Fruit fly (Drosophila melanogaster) whole organism, embryonic: ENCODE measurements around the gene MED15.
A peak's percentile ranks its signal among the peaks of the same experiment; 100 is the strongest.

Source experiments
- Asciz ChIP-seq: fragments of 200-800 bp; sonication (Bioruptor generic); optimal IDR thresholded peaks from 2 replicates; lab custom pipeline; 2017; ENCODE audit warnings: missing biosample characterization, mild to moderate bottlenecking, missing genetic modification characterization, missing genetic modification reagents
- CG10462 ChIP-seq: fragments of 200-800 bp; sonication (Bioruptor generic); optimal IDR thresholded peaks from 2 replicates; lab custom pipeline; 2016; ENCODE audit warnings: missing biosample characterization, missing genetic modification characterization
- CG11560 ChIP-seq: fragments of 200-800 bp; sonication (Bioruptor generic); IDR thresholded peaks from 3 replicates; pipeline ENCODE4 v1.3.6; 2022; ENCODE audit warnings: missing biosample characterization, missing genetic modification characterization
- CG11723 ChIP-seq: fragments of 200-800 bp; sonication (Bioruptor generic); optimal IDR thresholded peaks from 2 replicates; lab custom pipeline; 2017; ENCODE audit warnings: missing biosample characterization, mild to moderate bottlenecking, missing genetic modification characterization
- CG13894 ChIP-seq: fragments of 200-800 bp; sonication (Bioruptor generic); optimal IDR thresholded peaks from 3 replicates; lab custom pipeline; 2018; ENCODE audit warnings: missing biosample characterization, mild to moderate bottlenecking, missing genetic modification characterization, moderate library complexity
- CG1529 ChIP-seq: fragments of 200-800 bp; sonication (Bioruptor generic); optimal IDR thresholded peaks from 3 replicates; lab custom pipeline; 2018; ENCODE audit warnings: missing biosample characterization, missing genetic modification characterization
- CG1602 ChIP-seq: fragments of 200-800 bp; sonication (Bioruptor generic); optimal IDR thresholded peaks from 3 replicates; lab custom pipeline; 2016; ENCODE audit warnings: missing biosample characterization, missing genetic modification characterization
- CG16779 ChIP-seq: fragments of 200-800 bp; sonication (Bioruptor generic); IDR thresholded peaks from 2 replicates; pipeline ENCODE4 v1.3.6; 2022; ENCODE audit warnings: missing biosample characterization, missing genetic modification characterization
- CG4328 ChIP-seq: fragments of 200-800 bp; sonication (Bioruptor generic); optimal IDR thresholded peaks from 3 replicates; lab custom pipeline; 2017; ENCODE audit warnings: missing biosample characterization, missing genetic modification reagents, missing genetic modification characterization
- CG4424 ChIP-seq: fragments of 200-800 bp; sonication (Bioruptor generic); optimal IDR thresholded peaks from 3 replicates; lab custom pipeline; 2016; ENCODE audit warnings: missing biosample characterization, missing genetic modification characterization
- CG5953 ChIP-seq: fragments of 200-800 bp; sonication (Bioruptor generic); IDR thresholded peaks from 2 replicates; pipeline ENCODE4 v1.3.6; 2022; ENCODE audit warnings: missing biosample characterization, missing genetic modification characterization
- CG6689 ChIP-seq: fragments of 200-800 bp; sonication (Bioruptor generic); IDR thresholded peaks from 2 replicates; pipeline ENCODE4 v1.3.6; 2022; ENCODE audit warnings: missing biosample characterization, missing genetic modification characterization
- CG7357 ChIP-seq: fragments of 200-800 bp; sonication (Bioruptor generic); IDR thresholded peaks from 3 replicates; pipeline ENCODE4 v1.3.6; 2022; ENCODE audit warnings: missing biosample characterization, missing genetic modification characterization
- CG7987 ChIP-seq: fragments of 200-800 bp; sonication (Bioruptor generic); optimal IDR thresholded peaks from 2 replicates; lab custom pipeline; 2018; ENCODE audit warnings: missing biosample characterization, mild to moderate bottlenecking, missing genetic modification characterization, moderate library complexity
- CG8290 ChIP-seq, 3 experiments: fragments of 200-800 bp; sonication (Bioruptor generic); optimal IDR thresholded peaks; 2 replicates each; lab custom pipeline; 2016 to 2019; ENCODE audit warnings: missing biosample characterization in 3 of 3, missing genetic modification characterization in 3 of 3, mild to moderate bottlenecking in 2 of 3, moderate library complexity in 1 of 3
- CG9876 ChIP-seq: fragments of 200-800 bp; sonication (Bioruptor generic); optimal IDR thresholded peaks from 2 replicates; lab custom pipeline; 2016; ENCODE audit warnings: missing biosample characterization, missing genetic modification characterization
- CkIIα-i1 ChIP-seq: fragments of 200-800 bp; sonication (Bioruptor generic); IDR thresholded peaks from 2 replicates; pipeline ENCODE4 v1.3.6; 2022; ENCODE audit warnings: missing biosample characterization, missing genetic modification characterization
- D19A ChIP-seq: fragments of 200-800 bp; optimal IDR thresholded peaks from 3 replicates; lab custom pipeline; 2019; ENCODE audit warnings: missing biosample characterization, mild to moderate bottlenecking, missing genetic modification characterization, moderate library complexity
- Dref ChIP-seq: fragments of 200-800 bp; sonication (Bioruptor generic); IDR thresholded peaks from 2 replicates; pipeline ENCODE4 v1.3.6; 2022; ENCODE audit warnings: missing biosample characterization, missing genetic modification characterization
- E2f2 ChIP-seq: fragments of 200-800 bp; sonication (Bioruptor generic); IDR thresholded peaks from 2 replicates; pipeline ENCODE4 v1.3.6; 2022; ENCODE audit warnings: missing biosample characterization, missing genetic modification characterization
- Gsc ChIP-seq: fragments of 200-800 bp; sonication (Bioruptor generic); IDR thresholded peaks from 2 replicates; pipeline ENCODE4 v1.3.6; 2022; ENCODE audit warnings: missing biosample characterization, missing genetic modification characterization
- HLH54F ChIP-seq: fragments of 200-800 bp; sonication (Bioruptor generic); optimal IDR thresholded peaks from 3 replicates; lab custom pipeline; 2016; ENCODE audit warnings: missing biosample characterization, missing genetic modification characterization
- HLHmδ ChIP-seq: fragments of 200-800 bp; sonication (Bioruptor generic); optimal IDR thresholded peaks from 2 replicates; lab custom pipeline; 2018; ENCODE audit warnings: missing biosample characterization, mild to moderate bottlenecking, missing genetic modification characterization, moderate library complexity
- Hey ChIP-seq: fragments of 200-800 bp; sonication (Bioruptor generic); optimal IDR thresholded peaks from 3 replicates; lab custom pipeline; 2018; ENCODE audit warnings: missing biosample characterization, mild to moderate bottlenecking, missing genetic modification characterization
- Jarid2 ChIP-seq: fragments of 200-800 bp; sonication (Bioruptor generic); optimal IDR thresholded peaks from 3 replicates; lab custom pipeline; 2017; ENCODE audit warnings: mild to moderate bottlenecking, missing biosample characterization, missing genetic modification reagents, missing genetic modification characterization
- Lhr ChIP-seq: fragments of 200-800 bp; sonication (Bioruptor generic); optimal IDR thresholded peaks from 3 replicates; lab custom pipeline; 2017; ENCODE audit warnings: mild to moderate bottlenecking, missing biosample characterization, missing genetic modification reagents, missing genetic modification characterization
- Lim3 ChIP-seq: fragments of 200-800 bp; sonication (Bioruptor generic); IDR thresholded peaks from 2 replicates; pipeline ENCODE4 v1.3.6; 2022; ENCODE audit warnings: missing biosample characterization, missing genetic modification characterization
- Opbp ChIP-seq: fragments of 200-800 bp; sonication (Bioruptor generic); IDR thresholded peaks from 3 replicates; pipeline ENCODE4 v1.3.6; 2022; ENCODE audit warnings: missing biosample characterization, missing genetic modification characterization; ENCODE audit not compliant: partially characterized antibody
- Ptx1 ChIP-seq: fragments of 200-800 bp; sonication (Bioruptor generic); IDR thresholded peaks from 2 replicates; pipeline ENCODE4 v1.3.6; 2022; ENCODE audit warnings: missing biosample characterization, missing genetic modification characterization
- Sry-β ChIP-seq: fragments of 200-800 bp; sonication (Bioruptor generic); optimal IDR thresholded peaks from 2 replicates; lab custom pipeline; 2018; ENCODE audit warnings: missing biosample characterization, mild to moderate bottlenecking, missing genetic modification characterization, moderate library complexity
- Tbp ChIP-seq: fragments of >200 bp; optimal IDR thresholded peaks from 2 replicates; lab custom pipeline; 2018; ENCODE audit warnings: missing biosample characterization, missing genetic modification characterization
- ash1 ChIP-seq: fragments of 200-800 bp; sonication (Bioruptor generic); optimal IDR thresholded peaks from 2 replicates; lab custom pipeline; 2018; ENCODE audit warnings: missing biosample characterization, mild to moderate bottlenecking, missing genetic modification characterization
- corto ChIP-seq: fragments of 200-800 bp; sonication (Bioruptor generic); optimal IDR thresholded peaks from 2 replicates; lab custom pipeline; 2016; ENCODE audit warnings: missing biosample characterization, mild to moderate bottlenecking, missing genetic modification characterization, moderate library complexity
- crp ChIP-seq, 2 experiments: fragments of 200-800 bp; sonication (Bioruptor generic); optimal IDR thresholded peaks; 2 replicates in 1 of 2; 3 replicates in 1 of 2; lab custom pipeline; 2017; ENCODE audit warnings: missing biosample characterization in 2 of 2, missing genetic modification characterization in 2 of 2, mild to moderate bottlenecking in 1 of 2, moderate library complexity in 1 of 2
- exex ChIP-seq: fragments of 200-800 bp; sonication (Bioruptor generic); optimal IDR thresholded peaks from 4 replicates; lab custom pipeline; 2018; ENCODE audit warnings: missing biosample characterization, mild to moderate bottlenecking, missing genetic modification characterization, moderate library complexity
- fd64A ChIP-seq: fragments of 200-800 bp; sonication (Bioruptor generic); optimal IDR thresholded peaks from 3 replicates; lab custom pipeline; 2018; ENCODE audit warnings: missing biosample characterization, mild to moderate bottlenecking, missing genetic modification characterization
- gro ChIP-seq: fragments of 200-800 bp; sonication (Bioruptor generic); optimal IDR thresholded peaks from 2 replicates; lab custom pipeline; 2016; ENCODE audit warnings: missing biosample characterization, missing genetic modification characterization
- ham ChIP-seq: fragments of 200-800 bp; sonication (Bioruptor generic); IDR thresholded peaks from 2 replicates; pipeline ENCODE4 v1.3.6; 2022; ENCODE audit warnings: missing biosample characterization, missing genetic modification characterization
- klu ChIP-seq: fragments of 200-800 bp; sonication (Bioruptor generic); IDR thresholded peaks from 2 replicates; pipeline ENCODE4 v1.3.6; 2022; ENCODE audit warnings: missing biosample characterization, missing genetic modification characterization
- kni ChIP-seq: fragments of 200-800 bp; sonication (Bioruptor generic); optimal IDR thresholded peaks from 3 replicates; lab custom pipeline; 2017; ENCODE audit warnings: mild to moderate bottlenecking, missing biosample characterization, missing genetic modification reagents, missing genetic modification characterization
- lilli ChIP-seq: fragments of 200-800 bp; sonication (Bioruptor generic); optimal IDR thresholded peaks from 3 replicates; lab custom pipeline; 2016; ENCODE audit warnings: missing biosample characterization, missing genetic modification characterization
- onecut ChIP-seq: fragments of 200-800 bp; sonication (Bioruptor generic); IDR thresholded peaks from 2 replicates; pipeline ENCODE4 v1.3.6; 2022; ENCODE audit warnings: missing biosample characterization, missing genetic modification characterization
- p53 ChIP-seq: fragments of 200-800 bp; sonication (Bioruptor generic); optimal IDR thresholded peaks from 2 replicates; lab custom pipeline; 2016; ENCODE audit warnings: missing biosample characterization, missing genetic modification characterization
- pfk ChIP-seq: fragments of 200-800 bp; sonication (Bioruptor generic); optimal IDR thresholded peaks from 2 replicates; lab custom pipeline; 2018; ENCODE audit warnings: missing biosample characterization, mild to moderate bottlenecking, missing genetic modification characterization, moderate library complexity
- phol ChIP-seq: fragments of 200-800 bp; sonication (Bioruptor generic); optimal IDR thresholded peaks from 3 replicates; lab custom pipeline; 2018; ENCODE audit warnings: missing biosample characterization, mild to moderate bottlenecking, missing genetic modification characterization, moderate library complexity
- schlank ChIP-seq: fragments of 200-800 bp; sonication (Bioruptor generic); optimal IDR thresholded peaks from 2 replicates; lab custom pipeline; 2018; ENCODE audit warnings: missing biosample characterization, mild to moderate bottlenecking, missing genetic modification characterization
- sens ChIP-seq: fragments of 200-800 bp; sonication (Bioruptor generic); peaks from one replicate; lab custom pipeline; 2016; ENCODE audit warnings: missing biosample characterization, missing genetic modification characterization
- slou ChIP-seq: fragments of 200-800 bp; sonication (Bioruptor generic); optimal IDR thresholded peaks from 3 replicates; lab custom pipeline; 2016; ENCODE audit warnings: missing biosample characterization, missing genetic modification characterization
- vnd ChIP-seq: fragments of 200-800 bp; sonication (Bioruptor generic); IDR thresholded peaks from 3 replicates; pipeline ENCODE4 v1.3.6; 2022; ENCODE audit warnings: missing biosample characterization, missing genetic modification characterization; ENCODE audit not compliant: partially characterized antibody

The MED15 gene

DNA sequence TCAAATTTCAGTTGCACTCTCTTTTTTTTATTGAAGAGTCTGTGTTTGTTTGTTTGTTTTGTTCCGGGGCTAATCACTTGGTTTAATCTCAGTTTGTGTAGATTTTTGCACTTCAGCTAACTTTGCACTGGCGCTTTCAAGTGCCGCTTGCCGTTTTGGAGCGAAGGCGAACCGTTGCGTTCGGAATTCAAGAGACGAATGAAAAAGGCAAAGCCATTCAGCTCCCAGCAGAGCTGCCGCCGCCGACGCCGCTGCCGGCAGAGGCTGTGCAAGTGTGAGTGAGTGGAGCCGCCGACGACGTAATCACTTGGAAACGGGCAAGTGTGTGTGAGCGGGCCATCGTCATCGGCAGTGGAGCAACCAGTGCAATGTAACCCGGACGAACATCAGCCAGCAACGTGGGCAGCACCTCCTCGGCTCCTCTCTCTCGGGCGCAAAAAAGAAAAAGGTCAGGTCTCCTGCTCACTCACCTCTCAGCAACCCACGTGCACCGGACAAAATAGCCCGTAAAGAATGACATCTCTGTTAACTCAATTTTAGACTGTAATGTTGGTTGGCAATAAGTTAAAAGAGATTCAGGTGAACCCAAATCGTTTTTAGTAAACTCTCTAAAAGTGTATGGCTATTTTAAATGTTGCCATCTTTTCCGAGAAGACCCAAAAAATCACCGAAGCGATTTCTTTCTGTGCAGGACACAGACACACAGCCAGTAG, 6.8 kb downstream of the MED15 start, which contains the start of gene cbt:
Gene cbt (minus strand): TSS at position 206 of the 713 bp plus-strand sequence.
- peak; percentile 93 for TF ChIP-seq CG1529 (GFP tag; lab: Kevin White, UChicago)
- TF ChIP-seq CG6689 (GFP tag; lab: Robert Waterston, UW) = no peak
- TF ChIP-seq vnd (GFP tag; lab: Robert Waterston, UW) = no peak
- no peak for TF ChIP-seq Tbp (GFP tag; lab: Kevin White, UChicago)
- no peak for TF ChIP-seq CG16779 (GFP tag; lab: Robert Waterston, UW)
- TF ChIP-seq gro (GFP tag; lab: Kevin White, UChicago) = peak; percentile 98
- TF ChIP-seq CG13894 (tag; lab: Kevin White, UChicago) = peak; percentile 96
- peak; percentile 77 for TF ChIP-seq Hey (tag; lab: Kevin White, UChicago)
- TF ChIP-seq Sry-β (GFP tag; lab: Kevin White, UChicago) = peak; percentile 70
- no peak for TF ChIP-seq Ptx1 (GFP tag; lab: Robert Waterston, UW)
- TF ChIP-seq CG1602 (GFP tag; lab: Kevin White, UChicago) = peak; percentile 96
- TF ChIP-seq CG5953 = no peak
- TF ChIP-seq corto (GFP tag; lab: Kevin White, UChicago) = peak; percentile 86
- peak; percentile 89 for TF ChIP-seq CG7357 (GFP tag; lab: Robert Waterston, UW)
- peak; percentile 96 for TF ChIP-seq CG8290 (GFP tag; optimal IDR thresholded peaks at IDR 0.05; lab: Kevin White, UChicago)
- peak; percentile 69 to 99 for TF ChIP-seq CG8290 (tag; optimal IDR thresholded peaks at IDR 0.05; lab: Kevin White, UChicago)
- TF ChIP-seq Dref (GFP tag; lab: Robert Waterston, UW) = no peak
- TF ChIP-seq pfk (GFP tag; lab: Kevin White, UChicago) = peak; percentile 45
- peak; percentile 98 for TF ChIP-seq HLH54F
- TF ChIP-seq ash1 (GFP tag; lab: Kevin White, UChicago) = peak; percentile 93
- peak; percentile 33 to 79 for TF ChIP-seq crp (GFP tag; optimal IDR thresholded peaks at IDR 0.05; lab: Kevin White, UChicago)
- peak; percentile 90 for TF ChIP-seq fd64A
- TF ChIP-seq klu = no peak
- peak; percentile 95 for TF ChIP-seq CG11723 (GFP tag; lab: Kevin White, UChicago)
- TF ChIP-seq CG4328 (GFP tag; lab: Kevin White, UChicago) = peak; percentile 96
- peak; percentile 50 for TF ChIP-seq HLHmδ
- TF ChIP-seq phol (tag; lab: Kevin White, UChicago) = peak; percentile 96
- TF ChIP-seq Gsc (GFP tag; lab: Robert Waterston, UW) = no peak
- TF ChIP-seq D19A (tag; lab: Kevin White, UChicago) = peak; percentile 94
- TF ChIP-seq E2f2 (GFP tag; lab: Robert Waterston, UW) = no peak
- no peak for TF ChIP-seq CG11560 (tag; lab: Robert Waterston, UW)
- peak; percentile 80 for TF ChIP-seq CG7987 (GFP tag; lab: Kevin White, UChicago)
- TF ChIP-seq exex (tag; lab: Kevin White, UChicago) = peak; percentile 89
- TF ChIP-seq CkIIα-i1 (GFP tag; lab: Robert Waterston, UW) = no peak
- peak; percentile 100 for TF ChIP-seq sens (GFP tag; lab: Kevin White, UChicago)
- no peak for TF ChIP-seq Lim3
- TF ChIP-seq ham (GFP tag; lab: Robert Waterston, UW) = no peak
- peak; percentile 85 for TF ChIP-seq Lhr (GFP tag; lab: Kevin White, UChicago)
- peak; percentile 97 for TF ChIP-seq kni (GFP tag; lab: Kevin White, UChicago)
- TF ChIP-seq lilli (GFP tag; lab: Kevin White, UChicago) = peak; percentile 98
- TF ChIP-seq onecut (GFP tag; lab: Robert Waterston, UW) = peak; percentile 92
- TF ChIP-seq schlank (tag; lab: Kevin White, UChicago) = peak; percentile 95
- TF ChIP-seq CG10462 = peak; percentile 94
- TF ChIP-seq CG4424 (GFP tag; lab: Kevin White, UChicago) = peak; percentile 97
- peak; percentile 97 for TF ChIP-seq CG9876 (GFP tag; lab: Kevin White, UChicago)
- TF ChIP-seq Opbp (GFP tag; lab: Robert Waterston, UW) = no peak
- peak; percentile 97 for TF ChIP-seq Asciz (GFP tag; lab: Kevin White, UChicago)
- peak; percentile 75 for TF ChIP-seq Jarid2 (GFP tag; lab: Kevin White, UChicago)
- peak; percentile 96 for TF ChIP-seq p53
- peak; percentile 93 for TF ChIP-seq slou (GFP tag; lab: Kevin White, UChicago)
